Fruit fly (Drosophila melanogaster) whole organism, embryonic: ENCODE measurements around the gene lectin-30A.

ENCODE experiments used
- ATbp ChIP-seq: fragments of 200-800 bp; sonication (Bioruptor generic); optimal IDR thresholded peaks from 2 replicates; lab custom pipeline; 2017; ENCODE audit warnings: missing biosample characterization, mild to moderate bottlenecking, missing genetic modification characterization, missing genetic modification reagents
- Atf6 ChIP-seq: fragments of 200-800 bp; sonication (Bioruptor generic); IDR thresholded peaks from 2 replicates; pipeline ENCODE4 v1.3.6; 2022; ENCODE audit warnings: missing biosample characterization, missing genetic modification characterization
- Blimp-1 ChIP-seq: fragments of 200-800 bp; sonication (Bioruptor generic); optimal IDR thresholded peaks from 3 replicates; lab custom pipeline; 2018; ENCODE audit warnings: missing biosample characterization, missing genetic modification characterization, mild to moderate bottlenecking, moderate library complexity, missing genetic modification reagents
- CG10209 ChIP-seq: fragments of 200-800 bp; sonication (Bioruptor generic); optimal IDR thresholded peaks from 3 replicates; lab custom pipeline; 2017; ENCODE audit warnings: missing biosample characterization, mild to moderate bottlenecking, missing genetic modification characterization, missing genetic modification reagents
- CG10267 ChIP-seq: fragments of 200-800 bp; sonication (Bioruptor generic); optimal IDR thresholded peaks from 2 replicates; lab custom pipeline; 2018; ENCODE audit warnings: missing biosample characterization, mild to moderate bottlenecking, missing genetic modification characterization, moderate library complexity
- CG10654 ChIP-seq: fragments of 200-800 bp; sonication (Bioruptor generic); optimal IDR thresholded peaks from 2 replicates; lab custom pipeline; 2016; ENCODE audit warnings: missing biosample characterization, missing genetic modification characterization
- CG11504 ChIP-seq: fragments of 200-800 bp; sonication (Bioruptor generic); optimal IDR thresholded peaks from 3 replicates; lab custom pipeline; 2019; ENCODE audit warnings: missing biosample characterization, mild to moderate bottlenecking, missing genetic modification characterization, moderate library complexity
- CG13775 ChIP-seq: fragments of 200-800 bp; sonication (Bioruptor generic); optimal IDR thresholded peaks from 3 replicates; lab custom pipeline; 2017; ENCODE audit warnings: missing biosample characterization, mild to moderate bottlenecking, missing genetic modification characterization
- CG14050 ChIP-seq: fragments of 200-800 bp; sonication (Bioruptor generic); IDR thresholded peaks from 3 replicates; pipeline ENCODE4 v1.3.6; 2022; ENCODE audit warnings: missing biosample characterization, missing genetic modification characterization
- CG15269 ChIP-seq: fragments of 200-800 bp; sonication (Bioruptor generic); optimal IDR thresholded peaks from 2 replicates; lab custom pipeline; 2018; ENCODE audit warnings: missing biosample characterization, mild to moderate bottlenecking, missing genetic modification characterization, moderate library complexity
- CG15696 ChIP-seq: fragments of 200-800 bp; sonication (Bioruptor generic); optimal IDR thresholded peaks from 2 replicates; lab custom pipeline; 2019; ENCODE audit warnings: missing biosample characterization, mild to moderate bottlenecking, missing genetic modification characterization, moderate library complexity
- CG1647 ChIP-seq: fragments of 200-800 bp; sonication (Bioruptor generic); optimal IDR thresholded peaks from 3 replicates; lab custom pipeline; 2016; ENCODE audit warnings: missing biosample characterization, missing genetic modification characterization
- CG17359 ChIP-seq: fragments of 200-800 bp; sonication (Bioruptor generic); optimal IDR thresholded peaks from 3 replicates; lab custom pipeline; 2018; ENCODE audit warnings: missing biosample characterization, mild to moderate bottlenecking, missing genetic modification characterization, moderate library complexity
- CG17385 ChIP-seq: fragments of 200-800 bp; sonication (Bioruptor generic); optimal IDR thresholded peaks from 3 replicates; lab custom pipeline; 2018; ENCODE audit warnings: missing biosample characterization, mild to moderate bottlenecking, missing genetic modification characterization
- CG18262 ChIP-seq: fragments of 200-800 bp; optimal IDR thresholded peaks from 3 replicates; lab custom pipeline; 2019; ENCODE audit warnings: missing biosample characterization, mild to moderate bottlenecking, missing genetic modification characterization, moderate library complexity
- CG2678 ChIP-seq: fragments of 200-800 bp; sonication (Bioruptor generic); optimal IDR thresholded peaks from 3 replicates; lab custom pipeline; 2019; ENCODE audit warnings: missing biosample characterization, mild to moderate bottlenecking, missing genetic modification characterization, moderate library complexity
- CG2712 ChIP-seq: fragments of 200-800 bp; optimal IDR thresholded peaks from 3 replicates; lab custom pipeline; 2019; ENCODE audit warnings: missing biosample characterization, mild to moderate bottlenecking, missing genetic modification characterization, moderate library complexity
- CG3407 ChIP-seq: fragments of 200-800 bp; sonication (Bioruptor generic); optimal IDR thresholded peaks from 2 replicates; lab custom pipeline; 2018; ENCODE audit warnings: missing biosample characterization, mild to moderate bottlenecking, missing genetic modification characterization
- CG4424 ChIP-seq: fragments of 200-800 bp; sonication (Bioruptor generic); optimal IDR thresholded peaks from 3 replicates; lab custom pipeline; 2016; ENCODE audit warnings: missing biosample characterization, missing genetic modification characterization
- CG6254 ChIP-seq: fragments of 200-800 bp; sonication (Bioruptor generic); optimal IDR thresholded peaks from 3 replicates; lab custom pipeline; 2017; ENCODE audit warnings: mild to moderate bottlenecking, missing biosample characterization, missing genetic modification reagents, missing genetic modification characterization
- CG6689 ChIP-seq: fragments of 200-800 bp; sonication (Bioruptor generic); IDR thresholded peaks from 2 replicates; pipeline ENCODE4 v1.3.6; 2022; ENCODE audit warnings: missing biosample characterization, missing genetic modification characterization
- CG8089 ChIP-seq: fragments of 200-800 bp; sonication (Bioruptor generic); optimal IDR thresholded peaks from 3 replicates; lab custom pipeline; 2016; ENCODE audit warnings: missing biosample characterization, missing genetic modification characterization
- CG8388 ChIP-seq: fragments of 200-800 bp; sonication (Bioruptor generic); optimal IDR thresholded peaks from 2 replicates; lab custom pipeline; 2019; ENCODE audit warnings: missing biosample characterization, mild to moderate bottlenecking, missing genetic modification characterization, moderate library complexity
- CG8924 ChIP-seq: fragments of 200-800 bp; optimal IDR thresholded peaks from 3 replicates; lab custom pipeline; 2019; ENCODE audit warnings: missing biosample characterization, mild to moderate bottlenecking, missing genetic modification characterization, moderate library complexity
- Camta ChIP-seq: fragments of 200-800 bp; sonication (Bioruptor generic); optimal IDR thresholded peaks from 2 replicates; lab custom pipeline; 2016; ENCODE audit warnings: missing biosample characterization, missing genetic modification characterization
- Chrac-16 ChIP-seq: fragments of 200-800 bp; sonication (Bioruptor generic); optimal IDR thresholded peaks from 3 replicates; lab custom pipeline; 2016; ENCODE audit warnings: missing biosample characterization, missing genetic modification characterization
- D ChIP-seq, 2 experiments: fragments of 200-800 bp in 1 of 2; fragments of >200 bp in 1 of 2; sonication (Bioruptor generic) in 1 of 2; optimal IDR thresholded peaks; 2 replicates in 1 of 2; 3 replicates in 1 of 2; lab custom pipeline; 2017; ENCODE audit warnings: mild to moderate bottlenecking in 1 of 2, missing biosample characterization in 1 of 2, missing genetic modification characterization in 1 of 2, missing genetic modification reagents in 1 of 2
- D19A ChIP-seq: fragments of 200-800 bp; optimal IDR thresholded peaks from 3 replicates; lab custom pipeline; 2019; ENCODE audit warnings: missing biosample characterization, mild to moderate bottlenecking, missing genetic modification characterization, moderate library complexity
- D19B ChIP-seq: fragments of 200-800 bp; sonication (Bioruptor generic); optimal IDR thresholded peaks from 2 replicates; lab custom pipeline; 2017; ENCODE audit warnings: missing biosample characterization, mild to moderate bottlenecking, missing genetic modification characterization
- HLH3B ChIP-seq: fragments of 200-800 bp; sonication (Bioruptor generic); IDR thresholded peaks from 2 replicates; pipeline ENCODE4 v1.3.6; 2022; ENCODE audit warnings: missing biosample characterization, missing genetic modification characterization
- NC2β ChIP-seq: fragments of 200-800 bp; sonication (Bioruptor generic); optimal IDR thresholded peaks from 2 replicates; lab custom pipeline; 2016; ENCODE audit warnings: missing biosample characterization, missing genetic modification characterization
- Opbp ChIP-seq: fragments of 200-800 bp; sonication (Bioruptor generic); IDR thresholded peaks from 3 replicates; pipeline ENCODE4 v1.3.6; 2022; ENCODE audit warnings: missing biosample characterization, missing genetic modification characterization; ENCODE audit not compliant: partially characterized antibody
- Sox100B ChIP-seq: fragments of 200-800 bp; sonication (Bioruptor generic); optimal IDR thresholded peaks from 3 replicates; lab custom pipeline; 2018; ENCODE audit warnings: missing biosample characterization, mild to moderate bottlenecking, missing genetic modification characterization
- ap ChIP-seq: fragments of 200-800 bp; sonication (Bioruptor generic); IDR thresholded peaks from 2 replicates; pipeline ENCODE4 v1.3.6; 2022; ENCODE audit warnings: missing biosample characterization, missing genetic modification characterization
- bcd ChIP-seq: fragments of 200-800 bp; sonication (Bioruptor generic); optimal IDR thresholded peaks from 2 replicates; lab custom pipeline; 2017; ENCODE audit warnings: missing biosample characterization, mild to moderate bottlenecking, missing genetic modification characterization
- cad ChIP-seq: fragments of >200 bp; optimal IDR thresholded peaks from 2 replicates; lab custom pipeline; 2017; ENCODE audit warnings: missing biosample characterization, missing genetic modification characterization
- dmrt11E ChIP-seq: fragments of 200-800 bp; sonication (Bioruptor generic); optimal IDR thresholded peaks from 3 replicates; lab custom pipeline; 2018; ENCODE audit warnings: missing biosample characterization, mild to moderate bottlenecking, missing genetic modification characterization, moderate library complexity
- esg ChIP-seq: fragments of 200-800 bp; sonication (Bioruptor generic); conservative IDR thresholded peaks from 2 replicates; pipeline ENCODE4 v1.3.6; 2022; ENCODE audit warnings: missing biosample characterization, missing genetic modification characterization
- grau ChIP-seq: fragments of 200-800 bp; optimal IDR thresholded peaks from 3 replicates; lab custom pipeline; 2019; ENCODE audit warnings: missing biosample characterization, mild to moderate bottlenecking, missing genetic modification characterization, moderate library complexity
- lilli ChIP-seq: fragments of 200-800 bp; sonication (Bioruptor generic); optimal IDR thresholded peaks from 3 replicates; lab custom pipeline; 2016; ENCODE audit warnings: missing biosample characterization, missing genetic modification characterization
- nmo ChIP-seq: fragments of 200-800 bp; sonication (Bioruptor generic); optimal IDR thresholded peaks from 2 replicates; lab custom pipeline; 2018; ENCODE audit warnings: missing biosample characterization, mild to moderate bottlenecking, missing genetic modification characterization, moderate library complexity
- phol ChIP-seq: fragments of 200-800 bp; sonication (Bioruptor generic); optimal IDR thresholded peaks from 3 replicates; lab custom pipeline; 2018; ENCODE audit warnings: missing biosample characterization, mild to moderate bottlenecking, missing genetic modification characterization, moderate library complexity
- prd ChIP-seq, 3 experiments: fragments of >200 bp in 2 of 3; fragments of 200-800 bp in 1 of 3; sonication (Bioruptor generic) in 1 of 3; optimal IDR thresholded peaks in 2 of 3; IDR thresholded peaks in 1 of 3; 2 replicates in 2 of 3; 3 replicates in 1 of 3; pipeline versions ENCODE4 v1.3.6 to Lab custom; 2017 to 2022; ENCODE audit warnings: missing biosample characterization in 1 of 3, missing genetic modification characterization in 1 of 3
- sens ChIP-seq: fragments of 200-800 bp; sonication (Bioruptor generic); peaks from one replicate; lab custom pipeline; 2016; ENCODE audit warnings: missing biosample characterization, missing genetic modification characterization
- tap ChIP-seq: fragments of 200-800 bp; optimal IDR thresholded peaks from 3 replicates; lab custom pipeline; 2019; ENCODE audit warnings: missing biosample characterization, mild to moderate bottlenecking, missing genetic modification characterization, moderate library complexity
- tgo ChIP-seq: fragments of 200-800 bp; sonication (Bioruptor generic); IDR thresholded peaks from 3 replicates; pipeline ENCODE4 v1.3.6; 2022; ENCODE audit warnings: missing biosample characterization, missing genetic modification characterization
- ttk ChIP-seq: fragments of 200-800 bp; sonication (Bioruptor generic); IDR thresholded peaks from 2 replicates; pipeline ENCODE4 v2.1.2; 2022; ENCODE audit warnings: missing biosample characterization, missing genetic modification characterization
- unpg ChIP-seq: fragments of 200-800 bp; sonication (Bioruptor generic); optimal IDR thresholded peaks from 3 replicates; lab custom pipeline; 2018; ENCODE audit warnings: missing biosample characterization, mild to moderate bottlenecking, missing genetic modification characterization, moderate library complexity

The lectin-30A gene

dm6 chr2L:9206401-9206800 is 48.3 kb downstream of the lectin-30A start (continued):
- TF ChIP-seq CG17359 (tag; lab: Kevin White, UChicago) (peak; percentile 64), CG17385 (GFP tag; lab: Kevin White, UChicago) (peak; percentile 51), Atf6 (GFP tag; lab: Robert Waterston, UW) (no peak), CG11504 (tag; lab: Kevin White, UChicago) (peak; percentile 61), HLH3B (GFP tag; lab: Robert Waterston, UW) (0 out of 2 replicates have a peak, but pooled peaks have one; percentile 7), lilli (no peak), nmo (peak; percentile 77), D (optimal IDR thresholded peaks at IDR 0.05; lab: Kevin White, UChicago) (no peak), D (GFP tag; optimal IDR thresholded peaks at IDR 0.05; lab: Kevin White, UChicago) (peak; percentile 33), Sox100B (GFP tag; lab: Kevin White, UChicago) (peak; percentile 54), CG4424 (peak; percentile 27), CG8388 (GFP tag; lab: Kevin White, UChicago) (peak; percentile 62), CG10267 (tag; lab: Kevin White, UChicago) (peak; percentile 16), Opbp (GFP tag; lab: Robert Waterston, UW) (no peak), CG2678 (tag; lab: Kevin White, UChicago) (peak; percentile 70), esg (GFP tag; lab: Robert Waterston, UW) (0 out of 2 replicates have a peak, but pooled peaks have one; percentile 5), dmrt11E (peak; percentile 27), D19B (GFP tag; lab: Kevin White, UChicago) (no peak), bcd (peak; percentile 33), CG1647 (GFP tag; lab: Kevin White, UChicago) (no peak), cad (GFP tag; lab: Kevin White, UChicago) (no peak), Camta (GFP tag; lab: Kevin White, UChicago) (peak; percentile 1), Blimp-1 (peak; percentile 70), ap (GFP tag; lab: Robert Waterston, UW) (0 out of 2 replicates have a peak, but pooled peaks have one; percentile 8), CG13775 (GFP tag; lab: Kevin White, UChicago) (no peak), tap (tag; lab: Kevin White, UChicago) (peak; percentile 40), D19A (tag; lab: Kevin White, UChicago) (peak; percentile 48), ATbp (peak; percentile 56), sens (GFP tag; lab: Kevin White, UChicago) (peak; percentile 67), NC2β (GFP tag; lab: Kevin White, UChicago) (no peak), unpg (GFP tag; lab: Kevin White, UChicago) (peak; percentile 47), CG15269 (tag; lab: Kevin White, UChicago) (peak; percentile 45), CG14050 (GFP tag; lab: Robert Waterston, UW) (no peak), CG10654 (GFP tag; lab: Kevin White, UChicago) (peak; percentile 4), CG6689 (GFP tag; lab: Robert Waterston, UW) (peak; percentile 54; the same call in 1 of the 2 replicates), CG2712 (tag; lab: Kevin White, UChicago) (peak; percentile 77), CG8924 (tag; lab: Kevin White, UChicago) (peak; percentile 62), ttk (GFP tag; lab: Robert Waterston, UW) (peak; percentile 46; the same call in 1 of the 2 replicates), phol (tag; lab: Kevin White, UChicago) (peak; percentile 77), CG8089 (GFP tag; lab: Kevin White, UChicago) (no peak), CG6254 (GFP tag; lab: Kevin White, UChicago) (peak; percentile 27), prd (optimal IDR thresholded peaks at IDR 0.05; lab: Kevin White, UChicago) (no peak), prd (GFP tag; IDR thresholded peaks at IDR 0.05; lab: Robert Waterston, UW) (0 out of 3 replicates have a peak, but pooled peaks have one; percentile 40), CG10209 (peak; percentile 30), CG15696 (no peak), Chrac-16 (peak; percentile 26), grau (tag; lab: Kevin White, UChicago) (peak; percentile 59), CG18262 (tag; lab: Kevin White, UChicago) (peak; percentile 82), CG3407 (GFP tag; lab: Kevin White, UChicago) (peak; percentile 16), tgo (GFP tag; lab: Robert Waterston, UW) (peak; percentile 43; the same call in 2 of the 3 replicates)
